Worm (Caenorhabditis elegans): ENCODE measurements around the gene odr-8.
"Not testable (repeated sequence)": the region's sequence is repeated elsewhere in the genome, so short reads cannot be mapped to it uniquely, and the experiment has no call there.

- TF ChIP-seq elt-3 (tag; optimal IDR thresholded peaks at IDR 0.05); snpc-4 (tag; optimal IDR thresholded peaks at IDR 0.05); hlh-1 (tag; optimal IDR thresholded peaks at IDR 0.05); nhr-12 (tag; optimal IDR thresholded peaks at IDR 0.05); unc-62 (GFP tag; optimal IDR thresholded peaks at IDR 0.05); elt-1 (tag; optimal IDR thresholded peaks at IDR 0.05; ENCODE audit: borderline replicate concordance, insufficient read depth); cnd-1 (tag; optimal IDR thresholded peaks at IDR 0.05); nhr-237 (tag; optimal IDR thresholded peaks at IDR 0.05): not testable (repeated sequence)
Measured at ce11 chrIV:6551359-6552031, 31.0 kb downstream of the odr-8 start.

All from whole organism, mixed stage, embryonic.